Worm (Caenorhabditis elegans) whole organism, L4 larva: ENCODE results near the gene tyra-3.

Experiments
- R02D3.7 ChIP-seq: fragments of 150-350 bp; sonication (generic microtip); optimal IDR thresholded peaks from 3 replicates; lab custom pipeline; 2014; ENCODE audit warnings: missing biosample characterization, missing genetic modification characterization
- Y105C5A.15 ChIP-seq: fragments of 200-800 bp; sonication (Bioruptor generic); IDR thresholded peaks from 2 replicates; pipeline ENCODE4 v1.3.6; 2022; ENCODE audit warnings: missing genetic modification characterization, missing compliant biosample characterization
- ceh-20 ChIP-seq: fragments of 200-800 bp; sonication (Bioruptor generic); IDR thresholded peaks from 2 replicates; pipeline ENCODE4 v1.3.6; 2022; ENCODE audit warnings: missing genetic modification reagents, missing genetic modification characterization, missing compliant biosample characterization
- daf-19 ChIP-seq: fragments of 200-800 bp; sonication (Bioruptor generic); conservative IDR thresholded peaks from 2 replicates; pipeline ENCODE4 v1.3.6; 2022; ENCODE audit warnings: missing genetic modification characterization, missing compliant biosample characterization
- dpl-1 ChIP-seq: fragments of 150-350 bp; optimal IDR thresholded peaks from 2 replicates; lab custom pipeline; 2014; ENCODE audit warnings: missing biosample characterization, missing genetic modification reagents, missing genetic modification characterization
- jun-1 ChIP-seq: fragments of 150-350 bp; optimal IDR thresholded peaks from 2 replicates; lab custom pipeline; 2014; ENCODE audit warnings: missing biosample characterization, missing genetic modification reagents, missing genetic modification characterization
- lim-7 ChIP-seq: fragments of 200-800 bp; sonication (Bioruptor generic); IDR thresholded peaks from 2 replicates; pipeline ENCODE4 v1.3.6; 2022; ENCODE audit warnings: missing genetic modification characterization, missing compliant biosample characterization
- lin-38 ChIP-seq: fragments of 200-800 bp; sonication (Bioruptor generic); IDR thresholded peaks from 2 replicates; pipeline ENCODE4 v1.3.6; 2022; ENCODE audit warnings: missing genetic modification reagents, missing genetic modification characterization, missing compliant biosample characterization
- lin-39 ChIP-seq: fragments of 150-350 bp; optimal IDR thresholded peaks from 2 replicates; lab custom pipeline; 2014; ENCODE audit warnings: missing biosample characterization, missing genetic modification reagents, missing genetic modification characterization
- mdl-1 ChIP-seq, 2 experiments: fragments of 150-350 bp in 1 of 2; sonication (generic microtip) in 1 of 2; optimal IDR thresholded peaks; 2 replicates each; lab custom pipeline; 2014 to 2017; ENCODE audit warnings: missing biosample characterization in 2 of 2, missing genetic modification characterization in 2 of 2
- mxl-2 ChIP-seq: fragments of 200-800 bp; sonication (Bioruptor generic); conservative IDR thresholded peaks from 2 replicates; pipeline ENCODE4 v1.3.6; 2022; ENCODE audit warnings: missing genetic modification reagents, missing genetic modification characterization, missing compliant biosample characterization
- nhr-10 ChIP-seq: fragments of 150-350 bp; optimal IDR thresholded peaks from 2 replicates; lab custom pipeline; 2014; ENCODE audit warnings: missing biosample characterization, missing genetic modification characterization
- unc-130 ChIP-seq: sonication (generic microtip); optimal IDR thresholded peaks from 2 replicates; lab custom pipeline; 2016; ENCODE audit warnings: missing genetic modification reagents, missing genetic modification characterization, missing compliant biosample characterization
- unc-62 ChIP-seq, 3 experiments: fragments of 150-350 bp in 1 of 3; sonication (generic microtip); optimal IDR thresholded peaks in 2 of 3; peaks in 1 of 3; 1 replicate in 1 of 3; 2 replicates in 2 of 3; lab custom pipeline; 2014 to 2017; ENCODE audit warnings: missing biosample characterization in 3 of 3, missing genetic modification characterization in 3 of 3, missing genetic modification reagents in 3 of 3, missing genotype in 1 of 3

DNA sequence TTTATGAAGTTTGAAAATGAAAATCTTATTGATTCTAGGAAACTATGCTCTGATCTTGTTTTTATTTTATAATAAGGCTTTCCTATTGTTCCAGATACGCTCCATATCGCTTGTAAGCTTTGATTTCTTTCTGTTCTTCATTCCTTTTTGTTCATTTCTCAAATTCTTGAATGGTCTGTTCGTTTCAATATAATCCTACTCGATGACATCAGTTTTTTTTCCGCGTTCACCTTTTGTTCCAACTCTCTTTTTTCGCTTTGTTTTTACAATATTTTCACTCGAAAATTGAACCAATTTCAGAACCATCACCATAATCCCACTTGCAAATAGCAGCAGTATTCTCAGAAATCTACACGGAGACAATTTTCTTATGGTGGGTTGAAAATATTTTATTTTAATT, at the start of gene tyra-3:
- no peak for TF ChIP-seq Y105C5A.15 (GFP tag; lab: Robert Waterston, UW)
- TF ChIP-seq lin-39 = no peak
- TF ChIP-seq unc-62 (GFP tag; optimal IDR thresholded peaks at IDR 0.05 in 1 of 2; lab: Kevin White, UChicago) = no peak
- TF ChIP-seq unc-62 (tag; optimal IDR thresholded peaks at IDR 0.05; lab: Kevin White, UChicago) = no peak
- TF ChIP-seq mdl-1 (tag; optimal IDR thresholded peaks at IDR 0.05; lab: Kevin White, UChicago) = no peak
- TF ChIP-seq R02D3.7 (tag; lab: Kevin White, UChicago) = no peak
- no peak for TF ChIP-seq ceh-20 (GFP tag; lab: Robert Waterston, UW)
- no peak for TF ChIP-seq nhr-10 (tag; lab: Kevin White, UChicago)
- no peak for TF ChIP-seq jun-1 (tag; lab: Kevin White, UChicago)
- no peak for TF ChIP-seq lim-7 (GFP tag; lab: Robert Waterston, UW)
- TF ChIP-seq unc-130 (GFP tag; lab: Kevin White, UChicago) = no peak
- TF ChIP-seq dpl-1 (GFP tag; lab: Kevin White, UChicago) = no peak
- no peak for TF ChIP-seq mxl-2 (GFP tag; lab: Robert Waterston, UW)
- no peak for TF ChIP-seq lin-38
- no peak for TF ChIP-seq daf-19
